Worm (Caenorhabditis elegans) whole organism, L4 larva: ENCODE results near the gene W09H1.4.

Experiments
- F10B5.3 ChIP-seq: sonication (generic microtip); optimal IDR thresholded peaks from 2 replicates; lab custom pipeline; 2016; ENCODE audit warnings: mild to moderate bottlenecking, missing genetic modification characterization, missing compliant biosample characterization
- F37D6.2 ChIP-seq: sonication (generic microtip); optimal IDR thresholded peaks from 2 replicates; lab custom pipeline; 2016; ENCODE audit warnings: mild to moderate bottlenecking, missing genetic modification characterization, missing compliant biosample characterization
- F49E8.2 ChIP-seq: sonication (generic microtip); optimal IDR thresholded peaks from 2 replicates; lab custom pipeline; 2016; ENCODE audit warnings: missing compliant biosample characterization, mild to moderate bottlenecking, missing genetic modification characterization, borderline replicate concordance
- T20F7.1 ChIP-seq: fragments of 200-800 bp; sonication (Bioruptor generic); optimal IDR thresholded peaks from 2 replicates; lab custom pipeline; 2018; ENCODE audit warnings: mild to moderate bottlenecking, missing genetic modification characterization, missing compliant biosample characterization
- Y75B8A.6 ChIP-seq: fragments of 200-800 bp; sonication (Bioruptor generic); IDR thresholded peaks from 2 replicates; pipeline ENCODE4 v1.3.6; 2022; ENCODE audit warnings: missing genetic modification reagents, missing genetic modification characterization, missing compliant biosample characterization
- ZK337.2 ChIP-seq: fragments of 200-800 bp; sonication (Bioruptor generic); IDR thresholded peaks from 2 replicates; pipeline ENCODE4 v1.3.6; 2022; ENCODE audit warnings: missing genetic modification reagents, missing genetic modification characterization, missing compliant biosample characterization
- ZK546.5 ChIP-seq, 2 experiments: sonication (generic microtip); optimal IDR thresholded peaks; 2 replicates each; lab custom pipeline; 2017; ENCODE audit warnings: missing biosample characterization in 2 of 2, missing genetic modification characterization in 2 of 2
- aha-1 ChIP-seq: fragments of 150-350 bp; peaks from one replicate; lab custom pipeline; 2014; ENCODE audit warnings: missing biosample characterization, missing genetic modification characterization
- ceh-32 ChIP-seq: sonication (generic microtip); optimal IDR thresholded peaks from 2 replicates; lab custom pipeline; 2016; ENCODE audit warnings: mild to moderate bottlenecking, missing genetic modification characterization, missing compliant biosample characterization; ENCODE audit not compliant: poor library complexity
- ceh-82 ChIP-seq: sonication (generic microtip); optimal IDR thresholded peaks from 2 replicates; lab custom pipeline; 2017; ENCODE audit warnings: missing biosample characterization, missing genetic modification characterization
- dmd-6 ChIP-seq: fragments of 200-800 bp; sonication (Bioruptor generic); IDR thresholded peaks from 2 replicates; pipeline ENCODE4 v1.3.6; 2022; ENCODE audit warnings: missing genetic modification reagents, missing genetic modification characterization, missing compliant biosample characterization
- dve-1 ChIP-seq: sonication (generic microtip); optimal IDR thresholded peaks from 2 replicates; lab custom pipeline; 2017; ENCODE audit warnings: antibody characterized with exemption, mild to moderate bottlenecking, missing genetic modification characterization, missing compliant biosample characterization; ENCODE audit not compliant: insufficient read depth
- egl-27 ChIP-seq: sonication (generic microtip); optimal IDR thresholded peaks from 3 replicates; lab custom pipeline; 2017; ENCODE audit warnings: missing biosample characterization, missing genetic modification reagents, missing genetic modification characterization
- fkh-10 ChIP-seq: fragments of 150-350 bp; optimal IDR thresholded peaks from 2 replicates; lab custom pipeline; 2014; ENCODE audit warnings: missing biosample characterization, missing genetic modification reagents, missing genetic modification characterization
- hif-1 ChIP-seq, 2 experiments: sonication (generic microtip); optimal IDR thresholded peaks; 2 replicates each; lab custom pipeline; 2016 to 2017; ENCODE audit warnings: missing compliant biosample characterization in 2 of 2, missing genetic modification characterization in 2 of 2, missing genetic modification reagents in 2 of 2, missing genotype in 2 of 2, mild to moderate bottlenecking in 1 of 2
- lin-38 ChIP-seq: fragments of 200-800 bp; sonication (Bioruptor generic); IDR thresholded peaks from 2 replicates; pipeline ENCODE4 v1.3.6; 2022; ENCODE audit warnings: missing genetic modification reagents, missing genetic modification characterization, missing compliant biosample characterization
- lsy-2 ChIP-seq, 2 experiments: fragments of 150-350 bp in 1 of 2; sonication (generic microtip) in 1 of 2; optimal IDR thresholded peaks; 2 replicates each; lab custom pipeline; 2014 to 2017; ENCODE audit warnings: missing biosample characterization in 2 of 2, missing genetic modification characterization in 2 of 2
- madf-9 ChIP-seq: fragments of 200-800 bp; sonication (Bioruptor generic); conservative IDR thresholded peaks from 2 replicates; pipeline ENCODE4 v1.3.6; 2022; ENCODE audit warnings: missing genetic modification reagents, missing genetic modification characterization, missing compliant biosample characterization
- mdl-1 ChIP-seq, 2 experiments: fragments of 150-350 bp in 1 of 2; sonication (generic microtip) in 1 of 2; optimal IDR thresholded peaks; 2 replicates each; lab custom pipeline; 2014 to 2017; ENCODE audit warnings: missing biosample characterization in 2 of 2, missing genetic modification characterization in 2 of 2
- mes-2 ChIP-seq: sonication (generic microtip); optimal IDR thresholded peaks from 2 replicates; lab custom pipeline; 2016; ENCODE audit warnings: missing genotype, mild to moderate bottlenecking, missing genetic modification characterization, missing compliant biosample characterization; ENCODE audit not compliant: poor library complexity, severe bottlenecking
- mxl-2 ChIP-seq: fragments of 200-800 bp; sonication (Bioruptor generic); conservative IDR thresholded peaks from 2 replicates; pipeline ENCODE4 v1.3.6; 2022; ENCODE audit warnings: missing genetic modification reagents, missing genetic modification characterization, missing compliant biosample characterization
- mxl-3 ChIP-seq: fragments of 200-800 bp; sonication (Bioruptor generic); optimal IDR thresholded peaks from 2 replicates; lab custom pipeline; 2018; ENCODE audit warnings: mild to moderate bottlenecking, missing genetic modification characterization, missing compliant biosample characterization
- nhr-10 ChIP-seq: fragments of 150-350 bp; optimal IDR thresholded peaks from 2 replicates; lab custom pipeline; 2014; ENCODE audit warnings: missing biosample characterization, missing genetic modification characterization
- nhr-48 ChIP-seq: sonication (generic microtip); optimal IDR thresholded peaks from 2 replicates; lab custom pipeline; 2016; ENCODE audit warnings: mild to moderate bottlenecking, missing genetic modification characterization, missing compliant biosample characterization
- pqm-1 ChIP-seq: sonication (generic microtip); optimal IDR thresholded peaks from 2 replicates; lab custom pipeline; 2017; ENCODE audit warnings: missing biosample characterization, missing genetic modification characterization
- rbr-2 ChIP-seq: sonication (generic microtip); optimal IDR thresholded peaks from 2 replicates; lab custom pipeline; 2016; ENCODE audit warnings: missing genotype, missing genetic modification characterization, missing compliant biosample characterization
- saeg-2 ChIP-seq: fragments of 200-800 bp; sonication (Bioruptor generic); IDR thresholded peaks from 2 replicates; pipeline ENCODE4 v1.3.6; 2022; ENCODE audit warnings: missing genetic modification reagents, missing genetic modification characterization, missing compliant biosample characterization
- snpc-4 ChIP-seq: fragments of 150-350 bp; optimal IDR thresholded peaks from 2 replicates; lab custom pipeline; 2014; ENCODE audit warnings: missing biosample characterization, missing genetic modification characterization
- tag-97 ChIP-seq: fragments of 200-800 bp; sonication (Bioruptor generic); IDR thresholded peaks from 2 replicates; pipeline ENCODE4 v1.3.6; 2022; ENCODE audit warnings: missing genetic modification characterization, missing compliant biosample characterization
- tra-1 ChIP-seq: fragments of 200-800 bp; sonication (Bioruptor generic); IDR thresholded peaks from 2 replicates; pipeline ENCODE4 v1.3.6; 2022; ENCODE audit warnings: missing genetic modification reagents, missing genetic modification characterization, missing compliant biosample characterization
- unc-130 ChIP-seq: sonication (generic microtip); optimal IDR thresholded peaks from 2 replicates; lab custom pipeline; 2016; ENCODE audit warnings: missing genetic modification reagents, missing genetic modification characterization, missing compliant biosample characterization
- unc-62 ChIP-seq, 3 experiments: fragments of 150-350 bp in 1 of 3; sonication (generic microtip); optimal IDR thresholded peaks in 2 of 3; peaks in 1 of 3; 1 replicate in 1 of 3; 2 replicates in 2 of 3; lab custom pipeline; 2014 to 2017; ENCODE audit warnings: missing biosample characterization in 3 of 3, missing genetic modification characterization in 3 of 3, missing genetic modification reagents in 3 of 3, missing genotype in 1 of 3
- vab-7 ChIP-seq: fragments of 200-800 bp; sonication (Bioruptor generic); IDR thresholded peaks from 2 replicates; pipeline ENCODE4 v1.3.6; 2022; ENCODE audit warnings: missing genetic modification reagents, missing genetic modification characterization, missing compliant biosample characterization
- ztf-11 ChIP-seq: fragments of 150-350 bp; optimal IDR thresholded peaks from 2 replicates; lab custom pipeline; 2014; ENCODE audit warnings: missing biosample characterization, missing genetic modification characterization
- ztf-7 ChIP-seq: fragments of 150-350 bp; optimal IDR thresholded peaks from 2 replicates; lab custom pipeline; 2014; ENCODE audit warnings: missing biosample characterization, missing genetic modification characterization

W09H1.4 gene

ce11 chrII:13195163-13195562 is 11.8 kb downstream of the W09H1.4 start, which contains the start of gene lec-1 (continued):
- peak in 1 of 2 experiments; percentile 64 for TF ChIP-seq lsy-2 (tag; optimal IDR thresholded peaks at IDR 0.05; lab: Kevin White, UChicago)
- TF ChIP-seq Y75B8A.6 (GFP tag; lab: Robert Waterston, UW): no peak
- no peak for TF ChIP-seq ZK337.2 (GFP tag; lab: Robert Waterston, UW)
- TF ChIP-seq F37D6.2 (tag; lab: Kevin White, UChicago): no peak
- no peak for TF ChIP-seq saeg-2
- TF ChIP-seq ztf-11 (tag; lab: Kevin White, UChicago): no peak
- no peak for TF ChIP-seq fkh-10 (GFP tag; lab: Kevin White, UChicago)
- peak; percentile 37; the same call in 1 of the 2 replicates for TF ChIP-seq dmd-6 (GFP tag; lab: Robert Waterston, UW)
- no peak for TF ChIP-seq nhr-10 (tag; lab: Kevin White, UChicago)
- no peak for TF ChIP-seq F49E8.2 (tag; lab: Kevin White, UChicago)
- peak in 1 of 2 experiments; percentile 64 for TF ChIP-seq mdl-1 (tag; optimal IDR thresholded peaks at IDR 0.05; lab: Kevin White, UChicago)
- peak; percentile 60 for TF ChIP-seq mes-2
- no peak for TF ChIP-seq nhr-48
- TF ChIP-seq hif-1 (tag; optimal IDR thresholded peaks at IDR 0.05; lab: Kevin White, UChicago): peak in 1 of 2 experiments; percentile 3
- TF ChIP-seq unc-130 (GFP tag; lab: Kevin White, UChicago): no peak
- no peak for TF ChIP-seq ceh-32
- no peak for TF ChIP-seq snpc-4 (tag; lab: Kevin White, UChicago)
- TF ChIP-seq mxl-2 (GFP tag; lab: Robert Waterston, UW): no peak
- TF ChIP-seq tag-97 (GFP tag; lab: Robert Waterston, UW): no peak
- TF ChIP-seq unc-62 (GFP tag; optimal IDR thresholded peaks at IDR 0.05 in 1 of 2; lab: Kevin White, UChicago): peak in 1 of 2 experiments; percentile 50
- no peak for TF ChIP-seq unc-62 (tag; optimal IDR thresholded peaks at IDR 0.05; lab: Kevin White, UChicago)
- TF ChIP-seq ceh-82 (tag; lab: Kevin White, UChicago): no peak
- TF ChIP-seq egl-27 (tag; lab: Kevin White, UChicago): no peak
- TF ChIP-seq T20F7.1: peak; percentile 60
- TF ChIP-seq ZK546.5 (tag; optimal IDR thresholded peaks at IDR 0.05; lab: Kevin White, UChicago): no peak
- TF ChIP-seq dve-1 (tag; lab: Kevin White, UChicago): peak; percentile 78
- TF ChIP-seq pqm-1 (tag; lab: Kevin White, UChicago): peak; percentile 49
- TF ChIP-seq lin-38 (GFP tag; lab: Robert Waterston, UW): peak; percentile 37; the same call in 1 of the 2 replicates
- TF ChIP-seq, all 104 proteins: peak for 28

ce11 chrII:13195706-13196417 is 12.5 kb downstream of the W09H1.4 start:
- TF ChIP-seq aha-1 (peak; percentile 94), ztf-7 (tag; lab: Kevin White, UChicago) (no peak), tra-1 (GFP tag; lab: Robert Waterston, UW) (0 out of 2 replicates have a peak, but pooled peaks have one; percentile 34), madf-9 (GFP tag; lab: Robert Waterston, UW) (no peak), lsy-2 (tag; optimal IDR thresholded peaks at IDR 0.05; lab: Kevin White, UChicago) (no peak), fkh-10 (GFP tag; lab: Kevin White, UChicago) (no peak), T20F7.1 (no peak), rbr-2 (tag; lab: Kevin White, UChicago) (no peak), F10B5.3 (tag; lab: Kevin White, UChicago) (no peak), mxl-3 (no peak), unc-62 (GFP tag; optimal IDR thresholded peaks at IDR 0.05 in 1 of 2; lab: Kevin White, UChicago) (peak in 1 of 2 experiments; percentile 83), unc-62 (tag; optimal IDR thresholded peaks at IDR 0.05; lab: Kevin White, UChicago) (no peak), vab-7 (GFP tag; lab: Robert Waterston, UW) (no peak)
